Fruit fly (Drosophila melanogaster) whole organism, adult: ENCODE results near the gene CG3868.

Experiments used
- CG11617 ChIP-seq: fragments of 200-800 bp; sonication (Bioruptor generic); optimal IDR thresholded peaks from 2 replicates; lab custom pipeline; 2017; ENCODE audit warnings: mild to moderate bottlenecking, missing biosample characterization, missing genetic modification reagents, missing genetic modification characterization
- CG12768 ChIP-seq: fragments of 200-800 bp; sonication (Bioruptor generic); optimal IDR thresholded peaks from 2 replicates; lab custom pipeline; 2017; ENCODE audit warnings: missing biosample characterization, missing genetic modification characterization, mild to moderate bottlenecking, moderate library complexity, missing genetic modification reagents
- CG14711 ChIP-seq: fragments of 200-800 bp; sonication (Bioruptor generic); optimal IDR thresholded peaks from 2 replicates; lab custom pipeline; 2018; ENCODE audit warnings: missing biosample characterization, mild to moderate bottlenecking, missing genetic modification characterization, moderate library complexity
- CG1620 ChIP-seq: fragments of 200-800 bp; sonication (Bioruptor generic); optimal IDR thresholded peaks from 2 replicates; lab custom pipeline; 2016; ENCODE audit warnings: missing biosample characterization, missing genetic modification characterization
- CG33017 ChIP-seq: fragments of 200-800 bp; sonication (Bioruptor generic); optimal IDR thresholded peaks from 2 replicates; lab custom pipeline; 2018; ENCODE audit warnings: missing biosample characterization, mild to moderate bottlenecking, missing genetic modification characterization, moderate library complexity
- CG5204 ChIP-seq: fragments of 200-800 bp; sonication (Bioruptor generic); optimal IDR thresholded peaks from 2 replicates; lab custom pipeline; 2016; ENCODE audit warnings: missing biosample characterization, missing genetic modification characterization
- CG7045 ChIP-seq: fragments of 200-800 bp; sonication (Bioruptor generic); optimal IDR thresholded peaks from 2 replicates; lab custom pipeline; 2017; ENCODE audit warnings: missing biosample characterization, mild to moderate bottlenecking, missing genetic modification characterization
- CG7101 ChIP-seq: fragments of 200-800 bp; sonication (Bioruptor generic); optimal IDR thresholded peaks from 2 replicates; lab custom pipeline; 2018; ENCODE audit warnings: missing biosample characterization, mild to moderate bottlenecking, missing genetic modification characterization, moderate library complexity
- Clk ChIP-seq: fragments of 200-800 bp; sonication (Bioruptor generic); optimal IDR thresholded peaks from 2 replicates; lab custom pipeline; 2017; ENCODE audit warnings: missing biosample characterization, missing genetic modification characterization
- Crg-1 ChIP-seq: fragments of 200-800 bp; sonication (Bioruptor generic); optimal IDR thresholded peaks from 2 replicates; lab custom pipeline; 2016; ENCODE audit warnings: missing biosample characterization, missing genetic modification characterization
- Hr96 ChIP-seq: fragments of 200-800 bp; sonication (Bioruptor generic); optimal IDR thresholded peaks from 2 replicates; lab custom pipeline; 2016; ENCODE audit warnings: missing biosample characterization, missing genetic modification characterization
- Mnt ChIP-seq: fragments of 200-800 bp; sonication (Bioruptor generic); optimal IDR thresholded peaks from 2 replicates; lab custom pipeline; 2016; ENCODE audit warnings: missing biosample characterization, mild to moderate bottlenecking, missing genetic modification characterization
- bab1 ChIP-seq: fragments of 200-800 bp; sonication (Bioruptor generic); optimal IDR thresholded peaks from 3 replicates; lab custom pipeline; 2019; ENCODE audit warnings: missing biosample characterization, mild to moderate bottlenecking, missing genetic modification characterization, moderate library complexity
- cic ChIP-seq: fragments of 200-800 bp; sonication (Bioruptor generic); optimal IDR thresholded peaks from 2 replicates; lab custom pipeline; 2017; ENCODE audit warnings: missing biosample characterization, mild to moderate bottlenecking, missing genetic modification characterization, moderate library complexity
- cnc ChIP-seq, 2 experiments: fragments of >200 bp; optimal IDR thresholded peaks; 2 replicates each; lab custom pipeline; 2017
- kay ChIP-seq: fragments of 200-800 bp; sonication (Bioruptor generic); peaks from one replicate; lab custom pipeline; 2016; ENCODE audit warnings: missing biosample characterization, missing genetic modification characterization, borderline replicate concordance
- ovo ChIP-seq: fragments of 200-800 bp; sonication (Bioruptor generic); optimal IDR thresholded peaks from 2 replicates; lab custom pipeline; 2016; ENCODE audit warnings: missing biosample characterization, missing genetic modification characterization
- pad ChIP-seq: fragments of 200-800 bp; sonication (Bioruptor generic); optimal IDR thresholded peaks from 3 replicates; lab custom pipeline; 2017; ENCODE audit warnings: missing biosample characterization, missing genetic modification characterization, mild to moderate bottlenecking, moderate library complexity, missing genetic modification reagents
- tj ChIP-seq: fragments of 200-800 bp; sonication (Bioruptor generic); optimal IDR thresholded peaks from 3 replicates; lab custom pipeline; 2017; ENCODE audit warnings: missing biosample characterization, mild to moderate bottlenecking, missing genetic modification characterization, moderate library complexity
- toe ChIP-seq: fragments of 200-800 bp; sonication (Bioruptor generic); optimal IDR thresholded peaks from 2 replicates; lab custom pipeline; 2016; ENCODE audit warnings: missing biosample characterization, missing genetic modification characterization

Gene CG3868

dm6 chr3L:14374499-14374898 lies 28.0 kb downstream of the CG3868 start:
- no peak for TF ChIP-seq CG1620
- TF ChIP-seq tj (GFP tag; lab: Kevin White, UChicago), result no peak
- no peak for TF ChIP-seq Hr96 (GFP tag; lab: Kevin White, UChicago)
- no peak for TF ChIP-seq CG33017 (tag; lab: Kevin White, UChicago)
- no peak for TF ChIP-seq Crg-1 (GFP tag; lab: Kevin White, UChicago)

dm6 chr3L:14369607-14370006 lies 32.9 kb downstream of the CG3868 start, which contains the start of gene CG13481:
Gene CG13481, minus strand, starts transcription at chr3L:14369707.
- no peak for TF ChIP-seq CG7045
- no peak for TF ChIP-seq Crg-1 (GFP tag; lab: Kevin White, UChicago)
- TF ChIP-seq cnc (optimal IDR thresholded peaks at IDR 0.05; lab: Kevin White, UChicago), result no peak
- no peak for TF ChIP-seq CG5204
- no peak for TF ChIP-seq CG11617 (GFP tag; lab: Kevin White, UChicago)
- no peak for TF ChIP-seq Clk (GFP tag; lab: Kevin White, UChicago)

- no peak for TF ChIP-seq CG5204
- no peak for TF ChIP-seq Crg-1 (GFP tag; lab: Kevin White, UChicago)
- no peak for TF ChIP-seq CG1620
- TF ChIP-seq CG12768 (GFP tag; lab: Kevin White, UChicago), result no peak
- no peak for TF ChIP-seq cic (GFP tag; lab: Kevin White, UChicago)
- no peak for TF ChIP-seq CG14711 (tag; lab: Kevin White, UChicago)
- no peak for TF ChIP-seq pad (GFP tag; lab: Kevin White, UChicago)
- TF ChIP-seq kay (GFP tag; lab: Kevin White, UChicago), result no peak
- TF ChIP-seq Clk (GFP tag; lab: Kevin White, UChicago), result no peak
- no peak for TF ChIP-seq ovo (GFP tag; lab: Kevin White, UChicago)
- no peak for TF ChIP-seq CG7101
- no peak for TF ChIP-seq bab1 (GFP tag; lab: Kevin White, UChicago)
- no peak for TF ChIP-seq tj (GFP tag; lab: Kevin White, UChicago)
- TF ChIP-seq CG11617 (GFP tag; lab: Kevin White, UChicago), result no peak
- no peak for TF ChIP-seq Mnt
- no peak for TF ChIP-seq CG33017 (tag; lab: Kevin White, UChicago)
- no peak for TF ChIP-seq CG7045
- TF ChIP-seq cnc (optimal IDR thresholded peaks at IDR 0.05; lab: Kevin White, UChicago), result no peak
Measured at dm6 chr3L:14366124-14366523, 36.4 kb downstream of the CG3868 start.

dm6 chr3L:14365440-14365839 lies 37.1 kb downstream of the CG3868 start:
- TF ChIP-seq cnc (optimal IDR thresholded peaks at IDR 0.05; lab: Kevin White, UChicago) (no peak), CG14711 (tag; lab: Kevin White, UChicago) (no peak), CG1620 (no peak), Crg-1 (GFP tag; lab: Kevin White, UChicago) (no peak), tj (GFP tag; lab: Kevin White, UChicago) (no peak), cic (GFP tag; lab: Kevin White, UChicago) (no peak), CG5204 (no peak), CG7101 (no peak), Mnt (no peak), CG7045 (no peak), kay (GFP tag; lab: Kevin White, UChicago) (no peak), bab1 (GFP tag; lab: Kevin White, UChicago) (no peak), Clk (GFP tag; lab: Kevin White, UChicago) (no peak), ovo (GFP tag; lab: Kevin White, UChicago) (no peak), toe (GFP tag; lab: Kevin White, UChicago) (no peak)

- TF ChIP-seq CG14711 (tag; lab: Kevin White, UChicago) (no peak), cnc (optimal IDR thresholded peaks at IDR 0.05; lab: Kevin White, UChicago) (no peak), CG1620 (no peak), CG5204 (no peak), Clk (GFP tag; lab: Kevin White, UChicago) (no peak), CG12768 (GFP tag; lab: Kevin White, UChicago) (no peak)
Measured at dm6 chr3L:14364701-14365100, 37.8 kb downstream of the CG3868 start.

dm6 chr3L:14363103-14363751 lies 39.3 kb downstream of the CG3868 start:
- TF ChIP-seq tj (GFP tag; lab: Kevin White, UChicago) (peak; percentile 3), CG14711 (tag; lab: Kevin White, UChicago) (no peak)

dm6 chr3L:14362660-14363059 lies 39.9 kb downstream of the CG3868 start:
- TF ChIP-seq CG12768 (GFP tag; lab: Kevin White, UChicago), result no peak

- TF ChIP-seq tj (GFP tag; lab: Kevin White, UChicago), result peak; percentile 81
- TF ChIP-seq Clk (GFP tag; lab: Kevin White, UChicago), result no peak
- TF ChIP-seq CG7045, result no peak
- no peak for TF ChIP-seq CG1620
- TF ChIP-seq Crg-1 (GFP tag; lab: Kevin White, UChicago), result no peak
- peak; percentile 58 for TF ChIP-seq CG14711 (tag; lab: Kevin White, UChicago)
- no peak for TF ChIP-seq Mnt
- TF ChIP-seq CG5204, result no peak
- no peak for TF ChIP-seq CG11617 (GFP tag; lab: Kevin White, UChicago)
- no peak for TF ChIP-seq bab1 (GFP tag; lab: Kevin White, UChicago)
- TF ChIP-seq Hr96 (GFP tag; lab: Kevin White, UChicago), result no peak
- no peak for TF ChIP-seq cnc (optimal IDR thresholded peaks at IDR 0.05; lab: Kevin White, UChicago)
- TF ChIP-seq CG7101, result no peak
- no peak for TF ChIP-seq pad (GFP tag; lab: Kevin White, UChicago)
Measured at dm6 chr3L:14362028-14362427, 40.5 kb downstream of the CG3868 start.
